Worm (Caenorhabditis elegans) whole organism, L4/young adult: Measurements from ENCODE around the gene spo-11.

Experiments used
- W03F9.2 ChIP-seq: fragments of 150-350 bp; optimal IDR thresholded peaks from 2 replicates; lab custom pipeline; 2014; ENCODE audit warnings: missing biosample characterization, missing genetic modification characterization
- dao-5 ChIP-seq: sonication (generic microtip); optimal IDR thresholded peaks from 2 replicates; lab custom pipeline; 2016; ENCODE audit warnings: missing genotype, missing genetic modification characterization, moderate library complexity, missing compliant biosample characterization
- him-1 ChIP-seq: sonication (generic microtip); optimal IDR thresholded peaks from 2 replicates; lab custom pipeline; 2016; ENCODE audit warnings: missing genotype, missing genetic modification reagents, missing genetic modification characterization, missing compliant biosample characterization

spo-11 gene

ce11 chrIV:11146492-11146891 is 21.8 kb upstream of the spo-11 start:
- no peak for TF ChIP-seq W03F9.2

ce11 chrIV:11145929-11146339 is 21.3 kb upstream of the spo-11 start:
- no peak for TF ChIP-seq him-1 (tag; lab: Kevin White, UChicago)
- no peak for TF ChIP-seq W03F9.2

ce11 chrIV:11143228-11143444 is 18.5 kb upstream of the spo-11 start, which contains the start of gene F01G4.4:
F01G4.4 (plus strand) TSS chrIV:11143345.
- TF ChIP-seq dao-5 (tag; lab: Kevin White, UChicago) (no peak), him-1 (tag; lab: Kevin White, UChicago) (no peak), W03F9.2 (no peak)

- TF ChIP-seq W03F9.2 (peak; percentile 14), him-1 (tag; lab: Kevin White, UChicago) (no peak)
Measured at ce11 chrIV:11142314-11143227, 17.9 kb upstream of the spo-11 start, which contains the start of gene skih-2. skih-2 (minus strand) TSS chrIV:11142364.

- TF ChIP-seq W03F9.2 (no peak), dao-5 (tag; lab: Kevin White, UChicago) (no peak), him-1 (tag; lab: Kevin White, UChicago) (no peak)
Measured at ce11 chrIV:11131268-11131667, 6.6 kb upstream of the spo-11 start, which contains the start of gene ard-1. ard-1 (plus strand) TSS chrIV:11131279.

- TF ChIP-seq dao-5 (tag; lab: Kevin White, UChicago) (no peak), him-1 (tag; lab: Kevin White, UChicago) (no peak), W03F9.2 (no peak)
Measured at ce11 chrIV:11130774-11131173, 6.1 kb upstream of the spo-11 start.

- TF ChIP-seq him-1 (tag; lab: Kevin White, UChicago) (no peak), dao-5 (tag; lab: Kevin White, UChicago) (no peak), W03F9.2 (no peak)
Measured at ce11 chrIV:11126028-11126427, 1.4 kb upstream of the spo-11 start.

- TF ChIP-seq W03F9.2 (no peak), dao-5 (tag; lab: Kevin White, UChicago) (no peak), him-1 (tag; lab: Kevin White, UChicago) (no peak)
Measured at ce11 chrIV:11126004-11126027, 1.2 kb upstream of the spo-11 start, which contains the start of gene swsn-4. swsn-4 (plus strand) TSS chrIV:11126024.

ce11 chrIV:11125604-11126003 is 942 bp upstream of the spo-11 start:
- no peak for TF ChIP-seq dao-5 (tag; lab: Kevin White, UChicago)
- no peak for TF ChIP-seq him-1 (tag; lab: Kevin White, UChicago)
- TF ChIP-seq W03F9.2 = no peak

ce11 chrIV:11125200-11125599 is 538 bp upstream of the spo-11 start:
- TF ChIP-seq dao-5 (tag; lab: Kevin White, UChicago) = no peak
- TF ChIP-seq him-1 (tag; lab: Kevin White, UChicago) = no peak
- TF ChIP-seq W03F9.2 = no peak

ce11 chrIV:11119972-11120562 is 4.6 kb downstream of the spo-11 start:
- no peak for TF ChIP-seq W03F9.2
- no peak for TF ChIP-seq him-1 (tag; lab: Kevin White, UChicago)
- TF ChIP-seq dao-5 (tag; lab: Kevin White, UChicago) = no peak

ce11 chrIV:11118837-11119491 is 5.7 kb downstream of the spo-11 start, which contains the start of the genes imp-2 and enpl-1:
imp-2 (minus strand) TSS chrIV:11118887.
enpl-1 (plus strand) TSS chrIV:11119298.
- TF ChIP-seq him-1 (tag; lab: Kevin White, UChicago) = no peak
- TF ChIP-seq W03F9.2 = peak; percentile 45
- no peak for TF ChIP-seq dao-5 (tag; lab: Kevin White, UChicago)

ce11 chrIV:11112641-11113040 is 12.0 kb downstream of the spo-11 start, which contains the start of gene clc-9:
clc-9 (plus strand) TSS chrIV:11112941.
- no peak for TF ChIP-seq dao-5 (tag; lab: Kevin White, UChicago)
- no peak for TF ChIP-seq W03F9.2
- TF ChIP-seq him-1 (tag; lab: Kevin White, UChicago) = no peak

ce11 chrIV:11111898-11112297 is 12.8 kb downstream of the spo-11 start:
- no peak for TF ChIP-seq W03F9.2
- TF ChIP-seq him-1 (tag; lab: Kevin White, UChicago) = no peak
- TF ChIP-seq dao-5 (tag; lab: Kevin White, UChicago) = no peak
